Worm (Caenorhabditis elegans) whole organism, young adult: ENCODE data around the gene cyp-13A1.

Source experiments
- B0035.1 ChIP-seq: sonication (generic microtip); optimal IDR thresholded peaks from 2 replicates; lab custom pipeline; 2016; ENCODE audit warnings: missing genetic modification characterization, mild to moderate bottlenecking, missing compliant biosample characterization, missing genotype, missing genetic modification reagents
- C06A6.2 ChIP-seq: fragments of 200-800 bp; sonication (Bioruptor generic); conservative IDR thresholded peaks from 2 replicates; pipeline ENCODE4 v1.3.6; 2022; ENCODE audit warnings: missing genetic modification characterization, missing compliant biosample characterization
- D2030.7 ChIP-seq: fragments of 200-800 bp; sonication (Bioruptor generic); IDR thresholded peaks from 2 replicates; pipeline ENCODE4 v1.3.6; 2022; ENCODE audit warnings: missing genetic modification reagents, missing genetic modification characterization, missing compliant biosample characterization
- F10E7.11 ChIP-seq: sonication (generic microtip); optimal IDR thresholded peaks from 2 replicates; lab custom pipeline; 2017; ENCODE audit warnings: mild to moderate bottlenecking, missing genetic modification characterization, moderate library complexity, missing compliant biosample characterization
- F33H1.4 ChIP-seq: fragments of 200-800 bp; sonication (Bioruptor generic); IDR thresholded peaks from 2 replicates; pipeline ENCODE4 v1.3.6; 2022; ENCODE audit warnings: missing genetic modification reagents, missing genetic modification characterization, missing compliant biosample characterization
- F49E8.2 ChIP-seq: sonication (generic microtip); optimal IDR thresholded peaks from 3 replicates; lab custom pipeline; 2017; ENCODE audit warnings: missing genetic modification characterization, mild to moderate bottlenecking, missing compliant biosample characterization, antibody characterized with exemption, moderate library complexity; ENCODE audit not compliant: insufficient read depth
- F55B11.4 ChIP-seq: sonication (generic microtip); optimal IDR thresholded peaks from 2 replicates; lab custom pipeline; 2016; ENCODE audit warnings: missing compliant biosample characterization, missing genetic modification characterization, borderline replicate concordance; ENCODE audit not compliant: insufficient read depth
- T07F8.4 ChIP-seq: sonication (generic microtip); optimal IDR thresholded peaks from 2 replicates; lab custom pipeline; 2016; ENCODE audit warnings: mild to moderate bottlenecking, missing genetic modification characterization, moderate library complexity, missing compliant biosample characterization
- Y56A3A.18 ChIP-seq: fragments of 200-800 bp; sonication (Bioruptor generic); IDR thresholded peaks from 2 replicates; pipeline ENCODE4 v1.3.6; 2022; ENCODE audit warnings: missing genetic modification reagents, missing genetic modification characterization, missing compliant biosample characterization
- Y79H2A.3 ChIP-seq: fragments of 200-800 bp; sonication (Bioruptor generic); conservative IDR thresholded peaks from 2 replicates; pipeline ENCODE4 v1.3.6; 2022; ENCODE audit warnings: missing genetic modification reagents, missing genetic modification characterization, missing compliant biosample characterization
- akir-1 ChIP-seq: fragments of 200-800 bp; sonication (Bioruptor generic); optimal IDR thresholded peaks from 2 replicates; lab custom pipeline; 2018; ENCODE audit warnings: mild to moderate bottlenecking, missing genetic modification characterization, moderate library complexity, missing compliant biosample characterization
- aptf-3 ChIP-seq: fragments of 200-800 bp; sonication (Bioruptor generic); IDR thresholded peaks from 2 replicates; pipeline ENCODE4 v1.3.6; 2022; ENCODE audit warnings: missing genetic modification characterization, missing compliant biosample characterization
- attf-3 ChIP-seq: fragments of 200-800 bp; sonication (Bioruptor generic); conservative IDR thresholded peaks from 2 replicates; pipeline ENCODE4 v1.3.6; 2022; ENCODE audit warnings: missing genetic modification reagents, missing genetic modification characterization, missing compliant biosample characterization
- attf-5 ChIP-seq: fragments of 200-800 bp; sonication (Bioruptor generic); optimal IDR thresholded peaks from 2 replicates; lab custom pipeline; 2018; ENCODE audit warnings: mild to moderate bottlenecking, missing genetic modification characterization, missing compliant biosample characterization
- attf-6 ChIP-seq: fragments of 200-800 bp; sonication (Bioruptor generic); IDR thresholded peaks from 2 replicates; pipeline ENCODE4 v1.3.6; 2022; ENCODE audit warnings: missing genetic modification reagents, missing genetic modification characterization, missing compliant biosample characterization
- bed-2 ChIP-seq: fragments of 200-800 bp; sonication (Bioruptor generic); IDR thresholded peaks from 2 replicates; pipeline ENCODE4 v1.3.6; 2022; ENCODE audit warnings: missing genetic modification reagents, missing genetic modification characterization, missing compliant biosample characterization
- ceh-27 ChIP-seq: fragments of 200-800 bp; sonication (Bioruptor generic); optimal IDR thresholded peaks from 2 replicates; lab custom pipeline; 2018; ENCODE audit warnings: mild to moderate bottlenecking, missing genetic modification characterization, moderate library complexity, missing compliant biosample characterization
- ceh-40 ChIP-seq: fragments of 200-800 bp; sonication (Bioruptor generic); IDR thresholded peaks from 2 replicates; pipeline ENCODE4 v1.3.6; 2022; ENCODE audit warnings: missing genetic modification characterization, missing compliant biosample characterization
- chd-7 ChIP-seq: sonication (generic microtip); optimal IDR thresholded peaks from 2 replicates; lab custom pipeline; 2016; ENCODE audit warnings: mild to moderate bottlenecking, missing genetic modification characterization, moderate library complexity, missing compliant biosample characterization
- die-1 ChIP-seq: sonication (generic microtip); optimal IDR thresholded peaks from 2 replicates; lab custom pipeline; 2016; ENCODE audit warnings: missing genotype, mild to moderate bottlenecking, missing genetic modification characterization, missing compliant biosample characterization
- ekl-4 ChIP-seq: fragments of 200-800 bp; sonication (Bioruptor generic); IDR thresholded peaks from 2 replicates; pipeline ENCODE4 v1.3.6; 2022; ENCODE audit warnings: missing genetic modification reagents, missing genetic modification characterization, missing compliant biosample characterization
- gei-17 ChIP-seq: fragments of 200-800 bp; sonication (Bioruptor generic); optimal IDR thresholded peaks from 2 replicates; lab custom pipeline; 2018; ENCODE audit warnings: mild to moderate bottlenecking, missing genetic modification characterization, missing compliant biosample characterization
- hlh-26 ChIP-seq: fragments of 200-800 bp; sonication (Bioruptor generic); conservative IDR thresholded peaks from 2 replicates; pipeline ENCODE4 v1.3.6; 2022; ENCODE audit warnings: missing genetic modification reagents, missing genetic modification characterization, missing compliant biosample characterization
- lin-54 ChIP-seq: fragments of 200-800 bp; sonication (Bioruptor generic); optimal IDR thresholded peaks from 2 replicates; lab custom pipeline; 2018; ENCODE audit warnings: mild to moderate bottlenecking, missing genetic modification characterization, missing compliant biosample characterization
- lsy-27 ChIP-seq: sonication (generic microtip); optimal IDR thresholded peaks from 2 replicates; lab custom pipeline; 2017; ENCODE audit warnings: missing genetic modification characterization, mild to moderate bottlenecking, missing compliant biosample characterization, antibody characterized with exemption, missing genotype, borderline replicate concordance; ENCODE audit not compliant: insufficient read depth
- madf-8 ChIP-seq: fragments of 200-800 bp; sonication (Bioruptor generic); conservative IDR thresholded peaks from 2 replicates; pipeline ENCODE4 v1.3.6; 2022; ENCODE audit warnings: missing genetic modification reagents, missing genetic modification characterization, missing compliant biosample characterization
- nfya-1 ChIP-seq: sonication (generic microtip); optimal IDR thresholded peaks from 2 replicates; lab custom pipeline; 2017; ENCODE audit warnings: antibody characterized with exemption, missing compliant biosample characterization, missing genetic modification characterization, borderline replicate concordance; ENCODE audit not compliant: insufficient read depth
- nfyb-1 ChIP-seq: fragments of 200-800 bp; sonication (Bioruptor generic); IDR thresholded peaks from 2 replicates; pipeline ENCODE4 v1.3.6; 2022; ENCODE audit warnings: missing genetic modification reagents, missing genetic modification characterization, missing compliant biosample characterization
- nhr-120 ChIP-seq: fragments of 200-800 bp; sonication (Bioruptor generic); IDR thresholded peaks from 2 replicates; pipeline ENCODE4 v1.3.6; 2022; ENCODE audit warnings: missing genetic modification characterization, missing compliant biosample characterization
- nhr-179 ChIP-seq: sonication (generic microtip); optimal IDR thresholded peaks from 2 replicates; lab custom pipeline; 2016; ENCODE audit warnings: mild to moderate bottlenecking, missing genetic modification characterization, missing compliant biosample characterization
- nhr-80 ChIP-seq: sonication (generic microtip); optimal IDR thresholded peaks from 2 replicates; lab custom pipeline; 2016; ENCODE audit warnings: missing genetic modification characterization, missing compliant biosample characterization
- nhr-90 ChIP-seq: sonication (generic microtip); optimal IDR thresholded peaks from 2 replicates; lab custom pipeline; 2016; ENCODE audit warnings: missing genotype, mild to moderate bottlenecking, missing genetic modification characterization, missing compliant biosample characterization
- pbrm-1 ChIP-seq: fragments of 200-800 bp; sonication (Bioruptor generic); IDR thresholded peaks from 2 replicates; pipeline ENCODE4 v1.3.6; 2022; ENCODE audit warnings: missing genetic modification reagents, missing genetic modification characterization, missing compliant biosample characterization
- rcor-1 ChIP-seq: fragments of 200-800 bp; sonication (Bioruptor generic); IDR thresholded peaks from 2 replicates; pipeline ENCODE4 v1.3.6; 2022; ENCODE audit warnings: missing genetic modification reagents, missing genetic modification characterization, missing compliant biosample characterization
- rec-8 ChIP-seq, 2 experiments: sonication (generic microtip); optimal IDR thresholded peaks; 2 replicates each; lab custom pipeline; 2016; ENCODE audit warnings: mild to moderate bottlenecking in 2 of 2, missing genetic modification characterization in 2 of 2, missing genetic modification reagents in 2 of 2, missing genotype in 2 of 2, missing biosample characterization in 1 of 2, missing compliant biosample characterization in 1 of 2, moderate library complexity in 1 of 2
- repo-1 ChIP-seq: sonication (generic microtip); optimal IDR thresholded peaks from 2 replicates; lab custom pipeline; 2017; ENCODE audit warnings: mild to moderate bottlenecking, missing genetic modification characterization, missing compliant biosample characterization
- snpc-3.4 ChIP-seq: sonication (generic microtip); optimal IDR thresholded peaks from 2 replicates; lab custom pipeline; 2017; ENCODE audit warnings: missing genetic modification characterization, mild to moderate bottlenecking, missing compliant biosample characterization, antibody characterized with exemption, moderate library complexity, missing genotype, missing genetic modification reagents
- somi-1 ChIP-seq: fragments of 200-800 bp; sonication (Bioruptor generic); optimal IDR thresholded peaks from 2 replicates; lab custom pipeline; 2018; ENCODE audit warnings: mild to moderate bottlenecking, missing genetic modification characterization, missing compliant biosample characterization
- unc-130 ChIP-seq: sonication (generic microtip); optimal IDR thresholded peaks from 2 replicates; lab custom pipeline; 2016; ENCODE audit warnings: missing genetic modification reagents, missing genetic modification characterization, missing compliant biosample characterization
- zfh-2 ChIP-seq: fragments of 200-800 bp; sonication (Bioruptor generic); conservative IDR thresholded peaks from 2 replicates; pipeline ENCODE4 v1.3.6; 2022; ENCODE audit warnings: missing genetic modification reagents, missing genetic modification characterization, missing compliant biosample characterization
- zim-3 ChIP-seq: sonication (generic microtip); optimal IDR thresholded peaks from 2 replicates; lab custom pipeline; 2017; ENCODE audit warnings: mild to moderate bottlenecking, missing genetic modification characterization, moderate library complexity, missing compliant biosample characterization
- ztf-18 ChIP-seq: sonication (generic microtip); optimal IDR thresholded peaks from 2 replicates; lab custom pipeline; 2016; ENCODE audit warnings: missing genotype, mild to moderate bottlenecking, missing genetic modification characterization, missing compliant biosample characterization
- ztf-22 ChIP-seq: fragments of 200-800 bp; sonication (Bioruptor generic); optimal IDR thresholded peaks from 2 replicates; lab custom pipeline; 2018; ENCODE audit warnings: mild to moderate bottlenecking, missing genetic modification characterization, moderate library complexity, missing compliant biosample characterization
- ztf-25 ChIP-seq: fragments of 200-800 bp; sonication (Bioruptor generic); IDR thresholded peaks from 2 replicates; pipeline ENCODE4 v1.3.6; 2022; ENCODE audit warnings: missing genetic modification reagents, missing genetic modification characterization, missing compliant biosample characterization
- ztf-26 ChIP-seq: sonication (generic microtip); optimal IDR thresholded peaks from 2 replicates; lab custom pipeline; 2017; ENCODE audit warnings: missing genetic modification characterization, missing compliant biosample characterization
- ztf-3 ChIP-seq: fragments of 200-800 bp; sonication (Bioruptor generic); optimal IDR thresholded peaks from 2 replicates; lab custom pipeline; 2018; ENCODE audit warnings: mild to moderate bottlenecking, missing genetic modification characterization, missing compliant biosample characterization
- ztf-6 ChIP-seq: fragments of 200-800 bp; sonication (Bioruptor generic); IDR thresholded peaks from 2 replicates; pipeline ENCODE4 v1.3.6; 2022; ENCODE audit warnings: missing genetic modification reagents, missing genetic modification characterization, missing compliant biosample characterization

The cyp-13A1 gene

ce11 chrII:9774653-9775052 is 7.1 kb downstream of the cyp-13A1 start:
- TF ChIP-seq F55B11.4 (no peak), ztf-22 (peak; percentile 61), B0035.1 (tag; lab: Kevin White, UChicago) (peak; percentile 41), zim-3 (tag; lab: Kevin White, UChicago) (peak; percentile 75), ztf-6 (GFP tag; lab: Robert Waterston, UW) (no peak), attf-5 (GFP tag; lab: Kevin White, UChicago) (peak; percentile 56), nhr-179 (no peak), nfya-1 (tag; lab: Kevin White, UChicago) (no peak), rec-8 (tag; optimal IDR thresholded peaks at IDR 0.05; lab: Kevin White, UChicago) (peak; percentile 33 to 82), F49E8.2 (tag; lab: Kevin White, UChicago) (peak; percentile 20), ztf-25 (peak; percentile 76; the same call in 1 of the 2 replicates), chd-7 (peak; percentile 67), C06A6.2 (GFP tag; lab: Robert Waterston, UW) (0 out of 2 replicates have a peak, but pooled peaks have one; percentile 21), nfyb-1 (GFP tag; lab: Robert Waterston, UW) (no peak; the same call in 1 of the 2 replicates), nhr-90 (peak; percentile 72), attf-6 (GFP tag; lab: Robert Waterston, UW) (peak; percentile 38; the same call in 1 of the 2 replicates), nhr-120 (GFP tag; lab: Robert Waterston, UW) (no peak), ceh-27 (GFP tag; lab: Kevin White, UChicago) (peak; percentile 78), T07F8.4 (peak; percentile 64), zfh-2 (GFP tag; lab: Robert Waterston, UW) (no peak), rcor-1 (GFP tag; lab: Robert Waterston, UW) (peak; percentile 58), pbrm-1 (peak; percentile 64; the same call in 1 of the 2 replicates), hlh-26 (GFP tag; lab: Robert Waterston, UW) (no peak), snpc-3.4 (peak; percentile 77), Y79H2A.3 (GFP tag; lab: Robert Waterston, UW) (peak; percentile 78), bed-2 (GFP tag; lab: Robert Waterston, UW) (no peak), somi-1 (GFP tag; lab: Kevin White, UChicago) (no peak), repo-1 (tag; lab: Kevin White, UChicago) (peak; percentile 78), D2030.7 (GFP tag; lab: Robert Waterston, UW) (peak; percentile 68; the same call in 1 of the 2 replicates), madf-8 (no peak), F10E7.11 (tag; lab: Kevin White, UChicago) (peak; percentile 69), ceh-40 (GFP tag; lab: Robert Waterston, UW) (0 out of 2 replicates have a peak, but pooled peaks have one; percentile 60), ztf-26 (tag; lab: Kevin White, UChicago) (peak; percentile 64), attf-3 (GFP tag; lab: Robert Waterston, UW) (peak; percentile 66), gei-17 (GFP tag; lab: Kevin White, UChicago) (no peak), lsy-27 (tag; lab: Kevin White, UChicago) (no peak), lin-54 (GFP tag; lab: Kevin White, UChicago) (no peak), die-1 (tag; lab: Kevin White, UChicago) (peak; percentile 71), ekl-4 (GFP tag; lab: Robert Waterston, UW) (peak; percentile 56; the same call in 1 of the 2 replicates), Y56A3A.18 (GFP tag; lab: Robert Waterston, UW) (peak; percentile 79), ztf-18 (tag; lab: Kevin White, UChicago) (peak; percentile 65), aptf-3 (0 out of 2 replicates have a peak, but pooled peaks have one; percentile 19), nhr-80 (peak; percentile 63), F33H1.4 (GFP tag; lab: Robert Waterston, UW) (peak; percentile 53), ztf-3 (GFP tag; lab: Kevin White, UChicago) (no peak), akir-1 (peak; percentile 10), unc-130 (GFP tag; lab: Kevin White, UChicago) (peak; percentile 55)
